Worm (Caenorhabditis elegans): ENCODE measurements around the gene H40L08.3.

Gene H40L08.3

ce11 chrX:15103481-15103880 is 27.6 kb upstream of the H40L08.3 start:
- TF ChIP-seq nhr-43 (tag; optimal IDR thresholded peaks at IDR 0.05; ENCODE audit: poor library complexity, severe bottlenecking): no peak

- TF ChIP-seq elt-2 (tag; optimal IDR thresholded peaks at IDR 0.05) (peak; percentile 48), nhr-77 (tag; optimal IDR thresholded peaks at IDR 0.05) (no peak), lin-39 (tag; optimal IDR thresholded peaks at IDR 0.05) (peak; percentile 51), pha-4 (tag; optimal IDR thresholded peaks at IDR 0.05) (peak; percentile 71), snpc-4 (tag; optimal IDR thresholded peaks at IDR 0.05) (peak; percentile 34), nfya-1 (tag; optimal IDR thresholded peaks at IDR 0.05; ENCODE audit: insufficient read depth) (peak; percentile 68), egl-5 (tag; optimal IDR thresholded peaks at IDR 0.05) (peak; percentile 44), ztf-4 (tag; optimal IDR thresholded peaks at IDR 0.05) (no peak), nhr-43 (tag; optimal IDR thresholded peaks at IDR 0.05; ENCODE audit: poor library complexity, severe bottlenecking) (peak; percentile 11), hmg-11 (tag; optimal IDR thresholded peaks at IDR 0.05) (peak; percentile 87), unc-39 (tag; optimal IDR thresholded peaks at IDR 0.05) (no peak), jun-1 (tag; optimal IDR thresholded peaks at IDR 0.05) (peak; percentile 68)
Measured at ce11 chrX:15100369-15100963, 24.6 kb upstream of the H40L08.3 start, which contains the start of gene dhhc-1. Gene dhhc-1 (minus strand): TSS chrX:15100419.

ce11 chrX:15097763-15098162 is 21.9 kb upstream of the H40L08.3 start, which contains the start of gene F09B12.3:
Gene F09B12.3 (minus strand): TSS chrX:15097954.
- TF ChIP-seq nfya-1 (tag; optimal IDR thresholded peaks at IDR 0.05; ENCODE audit: insufficient read depth) (no peak), zag-1 (tag; optimal IDR thresholded peaks at IDR 0.05) (no peak), pha-4 (tag; optimal IDR thresholded peaks at IDR 0.05) (peak; percentile 43), pqm-1 (tag; optimal IDR thresholded peaks at IDR 0.05) (peak; percentile 82), lin-15B (tag; optimal IDR thresholded peaks at IDR 0.05) (no peak), ama-1 (optimal IDR thresholded peaks at IDR 0.05) (no peak), mdl-1 (tag; optimal IDR thresholded peaks at IDR 0.05) (no peak), unc-62 (GFP tag; optimal IDR thresholded peaks at IDR 0.05) (no peak), lsy-12 (tag; optimal IDR thresholded peaks at IDR 0.05) (no peak), jun-1 (tag; optimal IDR thresholded peaks at IDR 0.05) (no peak), fkh-10 (GFP tag; optimal IDR thresholded peaks at IDR 0.05) (no peak), egl-27 (tag; optimal IDR thresholded peaks at IDR 0.05) (no peak), sea-2 (GFP tag; optimal IDR thresholded peaks at IDR 0.05) (no peak), elt-2 (tag; optimal IDR thresholded peaks at IDR 0.05) (peak; percentile 84), nhr-77 (tag; optimal IDR thresholded peaks at IDR 0.05) (no peak), unc-39 (tag; optimal IDR thresholded peaks at IDR 0.05) (no peak), mml-1 (tag; optimal IDR thresholded peaks at IDR 0.05) (no peak)

- TF ChIP-seq hmg-11 (tag; optimal IDR thresholded peaks at IDR 0.05): no peak
- peak; percentile 62 for TF ChIP-seq elt-2 (tag; optimal IDR thresholded peaks at IDR 0.05)
Measured at ce11 chrX:15096277-15096676, 20.4 kb upstream of the H40L08.3 start.

ce11 chrX:15094973-15095372 is 19.1 kb upstream of the H40L08.3 start, which contains the start of gene F09B12.7:
Gene F09B12.7 (minus strand): TSS chrX:15095073.
- TF ChIP-seq nhr-25 (tag; optimal IDR thresholded peaks at IDR 0.05) (no peak), pha-4 (tag; optimal IDR thresholded peaks at IDR 0.05) (peak; percentile 59)

- TF ChIP-seq ZK546.5 (tag; optimal IDR thresholded peaks at IDR 0.05) (no peak), snpc-4 (tag; optimal IDR thresholded peaks at IDR 0.05) (peak; percentile 45)
Measured at ce11 chrX:15092775-15093386, 17.0 kb upstream of the H40L08.3 start.

- no peak for TF ChIP-seq eor-1 (tag; optimal IDR thresholded peaks at IDR 0.05)
- peak; percentile 77 for TF ChIP-seq elt-2 (tag; optimal IDR thresholded peaks at IDR 0.05)
Measured at ce11 chrX:15089123-15089522, 13.2 kb upstream of the H40L08.3 start, which contains the start of gene flr-4. Gene flr-4 (plus strand): TSS chrX:15089397.

Data from whole organism, L3 larva.